Fruit fly (Drosophila melanogaster): ENCODE results near the gene CG45067.
A peak's percentile ranks its signal among the peaks of the same experiment; 100 is the strongest.

Gene CG45067

dm6 chr3L:3159309-3160194 is 45.3 kb upstream of the CG45067 start, which contains the start of the genes ND-30 and CG15812 (continued):
- TF ChIP-seq gcm (GFP tag; optimal IDR thresholded peaks at IDR 0.05) (no peak), Optix (GFP tag; IDR thresholded peaks at IDR 0.05) (no peak), lab (GFP tag; optimal IDR thresholded peaks at IDR 0.05) (no peak), NC2α (GFP tag; optimal IDR thresholded peaks at IDR 0.05) (no peak), Opbp (GFP tag; IDR thresholded peaks at IDR 0.05; ENCODE audit: partially characterized antibody) (no peak; the same call in 2 of the 3 replicates), ham (GFP tag; IDR thresholded peaks at IDR 0.05) (no peak), Gsc (GFP tag; IDR thresholded peaks at IDR 0.05) (no peak), CG5245 (GFP tag; optimal IDR thresholded peaks at IDR 0.05) (no peak), fd64A (GFP tag; optimal IDR thresholded peaks at IDR 0.05) (no peak), knrl (GFP tag; IDR thresholded peaks at IDR 0.05; ENCODE audit: partially characterized antibody) (no peak), phol (tag; optimal IDR thresholded peaks at IDR 0.05) (peak; percentile 34), NK7.1 (GFP tag; optimal IDR thresholded peaks at IDR 0.05) (no peak), dimm (GFP tag; IDR thresholded peaks at IDR 0.05) (no peak), tna (GFP tag; IDR thresholded peaks at IDR 0.05; ENCODE audit: partially characterized antibody) (no peak), pb (GFP tag; optimal IDR thresholded peaks at IDR 0.05) (no peak), CG17361 (GFP tag; IDR thresholded peaks at IDR 0.05) (no peak; the same call in 2 of the 3 replicates), chn (GFP tag; optimal IDR thresholded peaks at IDR 0.05) (no peak), CG30431 (GFP tag; optimal IDR thresholded peaks at IDR 0.05) (no peak), esg (GFP tag; conservative IDR thresholded peaks at IDR 0.05) (no peak), CG3847 (GFP tag; IDR thresholded peaks at IDR 0.05) (0 out of 2 replicates have a peak, but pooled peaks have one; percentile 5), CG31224 (GFP tag; IDR thresholded peaks at IDR 0.05) (no peak), CG30403 (GFP tag; optimal IDR thresholded peaks at IDR 0.05) (peak; percentile 59), pros (GFP tag; optimal IDR thresholded peaks at IDR 0.05) (no peak), CG9876 (GFP tag; optimal IDR thresholded peaks at IDR 0.05) (no peak), HmgZ (tag; optimal IDR thresholded peaks at IDR 0.05) (no peak), Deaf1 (tag; optimal IDR thresholded peaks at IDR 0.05) (no peak), CG16863 (GFP tag; optimal IDR thresholded peaks at IDR 0.05) (no peak), CG7271 (tag; optimal IDR thresholded peaks at IDR 0.05) (no peak), CG4617 (GFP tag; optimal IDR thresholded peaks at IDR 0.05; ENCODE audit: borderline replicate concordance) (peak; percentile 47), HLHmδ (GFP tag; optimal IDR thresholded peaks at IDR 0.05) (no peak), Kr (GFP tag; optimal IDR thresholded peaks at IDR 0.05) (no peak), CG8281 (tag; optimal IDR thresholded peaks at IDR 0.05) (peak; percentile 60), ERR (GFP tag; optimal IDR thresholded peaks at IDR 0.05) (no peak), Xrp1 (GFP tag; IDR thresholded peaks at IDR 0.05) (no peak; the same call in 1 of the 2 replicates), aop (GFP tag; IDR thresholded peaks at IDR 0.05) (no peak), grau (tag; optimal IDR thresholded peaks at IDR 0.05) (no peak), tup (GFP tag; optimal IDR thresholded peaks at IDR 0.05) (no peak), YL-1 (GFP tag; optimal IDR thresholded peaks at IDR 0.05) (peak; percentile 41), al (GFP tag; IDR thresholded peaks at IDR 0.05) (no peak), nmo (GFP tag; optimal IDR thresholded peaks at IDR 0.05) (peak; percentile 48), CG4424 (GFP tag; optimal IDR thresholded peaks at IDR 0.05) (no peak), Hr39 (optimal IDR thresholded peaks at IDR 0.05) (no peak), Atf6 (GFP tag; IDR thresholded peaks at IDR 0.05) (no peak), CG5180 (GFP tag; optimal IDR thresholded peaks at IDR 0.05) (no peak), H15 (GFP tag; IDR thresholded peaks at IDR 0.05) (no peak), bcd (GFP tag; optimal IDR thresholded peaks at IDR 0.05) (no peak), CG7928 (GFP tag; optimal IDR thresholded peaks at IDR 0.05) (no peak), CG14441 (GFP tag; IDR thresholded peaks at IDR 0.05) (no peak), CG13424 (tag; optimal IDR thresholded peaks at IDR 0.05) (peak; percentile 38), CG6813 (GFP tag; optimal IDR thresholded peaks at IDR 0.05) (no peak)

Data from whole organism, embryonic.